Fruit fly (Drosophila melanogaster): ENCODE measurements around the gene CG5897.
A peak's percentile ranks its signal among the peaks of the same experiment; 100 is the strongest.

DNA sequence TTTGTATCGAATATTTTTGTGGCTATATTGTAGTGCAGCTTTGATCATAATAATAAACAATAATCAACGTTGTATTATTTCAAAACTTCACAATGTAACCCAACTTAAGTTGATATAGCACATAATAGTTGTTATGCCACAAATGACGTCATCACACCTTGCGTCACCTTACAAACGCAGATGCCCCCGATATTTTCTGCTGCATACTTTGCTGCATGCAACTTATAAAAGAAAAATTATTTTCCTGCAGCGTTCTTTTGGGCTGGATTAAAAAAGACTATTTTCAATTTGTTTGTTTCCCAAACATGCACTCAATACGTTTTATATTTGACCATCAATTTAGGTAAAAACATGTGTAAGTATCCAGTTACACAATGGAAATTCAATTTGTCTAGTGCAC lies 29.4 kb upstream of the CG5897 start:
- TF ChIP-seq CG8478 (optimal IDR thresholded peaks at IDR 0.05) = no peak
- TF ChIP-seq CTCF (optimal IDR thresholded peaks at IDR 0.05) = peak; percentile 28 to 44
